Fruit fly (Drosophila melanogaster) whole organism, pupa: Measurements from ENCODE around the gene Trmt6.

Source experiments
- CG10348 ChIP-seq: fragments of 200-800 bp; sonication (Bioruptor generic); IDR thresholded peaks from 2 replicates; pipeline ENCODE4 v1.3.6; 2022; ENCODE audit warnings: missing biosample characterization, missing genetic modification characterization
- CG12605 ChIP-seq: fragments of 200-800 bp; sonication (Bioruptor generic); IDR thresholded peaks from 2 replicates; pipeline ENCODE4 v1.3.6; 2022; ENCODE audit warnings: missing biosample characterization, missing genetic modification characterization
- CG13204 ChIP-seq: fragments of 200-800 bp; sonication (Bioruptor generic); optimal IDR thresholded peaks from 2 replicates; lab custom pipeline; 2018; ENCODE audit warnings: missing biosample characterization, mild to moderate bottlenecking, missing genetic modification characterization, moderate library complexity
- CG14655 ChIP-seq: fragments of 200-800 bp; sonication (Bioruptor generic); optimal IDR thresholded peaks from 3 replicates; lab custom pipeline; 2017; ENCODE audit warnings: mild to moderate bottlenecking, missing biosample characterization, missing genetic modification reagents, missing genetic modification characterization
- CG15710 ChIP-seq: fragments of 200-800 bp; sonication (Bioruptor generic); optimal IDR thresholded peaks from 2 replicates; lab custom pipeline; 2018; ENCODE audit warnings: missing biosample characterization, mild to moderate bottlenecking, missing genetic modification characterization, moderate library complexity
- CG17806 ChIP-seq: fragments of 200-800 bp; sonication (Bioruptor generic); optimal IDR thresholded peaks from 2 replicates; lab custom pipeline; 2018; ENCODE audit warnings: missing biosample characterization, mild to moderate bottlenecking, missing genetic modification characterization, moderate library complexity
- CG32121 ChIP-seq: fragments of 200-800 bp; sonication (Bioruptor generic); IDR thresholded peaks from 2 replicates; pipeline ENCODE4 v1.3.6; 2022; ENCODE audit warnings: missing biosample characterization, missing genetic modification characterization
- CG34367 ChIP-seq: fragments of 200-800 bp; sonication (Bioruptor generic); optimal IDR thresholded peaks from 2 replicates; lab custom pipeline; 2018; ENCODE audit warnings: missing biosample characterization, mild to moderate bottlenecking, missing genetic modification characterization
- CG4496 ChIP-seq: fragments of 200-800 bp; sonication (Bioruptor generic); IDR thresholded peaks from 3 replicates; pipeline ENCODE4 v1.3.6; 2022; ENCODE audit warnings: missing biosample characterization, missing genetic modification characterization
- CG8159 ChIP-seq: fragments of 200-800 bp; sonication (Bioruptor generic); optimal IDR thresholded peaks from 3 replicates; lab custom pipeline; 2018; ENCODE audit warnings: missing biosample characterization, mild to moderate bottlenecking, missing genetic modification characterization, moderate library complexity
- CG8301 ChIP-seq: fragments of 200-800 bp; sonication (Bioruptor generic); optimal IDR thresholded peaks from 2 replicates; lab custom pipeline; 2018; ENCODE audit warnings: missing biosample characterization, mild to moderate bottlenecking, missing genetic modification characterization
- CG9948 ChIP-seq: fragments of 200-800 bp; sonication (Bioruptor generic); optimal IDR thresholded peaks from 2 replicates; lab custom pipeline; 2018; ENCODE audit warnings: missing biosample characterization, mild to moderate bottlenecking, missing genetic modification characterization, moderate library complexity
- D1 ChIP-seq: fragments of 200-800 bp; sonication (Bioruptor generic); optimal IDR thresholded peaks from 2 replicates; lab custom pipeline; 2018; ENCODE audit warnings: missing biosample characterization, mild to moderate bottlenecking, missing genetic modification characterization, moderate library complexity
- EcR ChIP-seq: fragments of 200-800 bp; sonication (Bioruptor generic); optimal IDR thresholded peaks from 3 replicates; lab custom pipeline; 2019; ENCODE audit warnings: missing biosample characterization, missing genetic modification characterization, mild to moderate bottlenecking, moderate library complexity, missing genetic modification reagents
- Ets98B ChIP-seq: fragments of 200-800 bp; sonication (Bioruptor generic); IDR thresholded peaks from 2 replicates; pipeline ENCODE4 v1.3.6; 2022; ENCODE audit warnings: missing biosample characterization, missing genetic modification characterization
- Pif1A ChIP-seq: fragments of 200-800 bp; sonication (Bioruptor generic); optimal IDR thresholded peaks from 3 replicates; lab custom pipeline; 2016; ENCODE audit warnings: missing biosample characterization, missing genetic modification characterization
- Pif1B ChIP-seq: fragments of 200-800 bp; sonication (Bioruptor generic); optimal IDR thresholded peaks from 3 replicates; lab custom pipeline; 2016; ENCODE audit warnings: missing biosample characterization, missing genetic modification characterization
- Snoo ChIP-seq: fragments of 200-800 bp; sonication (Bioruptor generic); optimal IDR thresholded peaks from 3 replicates; lab custom pipeline; 2017; ENCODE audit warnings: missing biosample characterization, mild to moderate bottlenecking, missing genetic modification characterization, inconsistent platforms
- fd96Ca ChIP-seq: fragments of 200-800 bp; sonication (Bioruptor generic); IDR thresholded peaks from 3 replicates; pipeline ENCODE4 v1.3.6; 2022; ENCODE audit warnings: missing biosample characterization, missing genetic modification characterization
- gl ChIP-seq: fragments of 200-800 bp; sonication (Bioruptor generic); optimal IDR thresholded peaks from 2 replicates; lab custom pipeline; 2018; ENCODE audit warnings: missing biosample characterization, mild to moderate bottlenecking, missing genetic modification characterization
- rn ChIP-seq: fragments of 200-800 bp; sonication (Bioruptor generic); IDR thresholded peaks from 2 replicates; pipeline ENCODE4 v1.3.6; 2022; ENCODE audit warnings: missing biosample characterization, missing genetic modification characterization

The Trmt6 gene

dm6 chr2L:6533719-6534118 is 28.4 kb downstream of the Trmt6 start:
- TF ChIP-seq CG13204 (GFP tag; lab: Kevin White, UChicago), result peak; percentile 0
- TF ChIP-seq CG15710 (tag; lab: Kevin White, UChicago), result no peak

- no peak for TF ChIP-seq CG15710 (tag; lab: Kevin White, UChicago)
- no peak for TF ChIP-seq Snoo (tag; lab: Kevin White, UChicago)
- no peak for TF ChIP-seq Pif1B (GFP tag; lab: Kevin White, UChicago)
- TF ChIP-seq CG9948 (tag; lab: Kevin White, UChicago), result no peak
- no peak for TF ChIP-seq CG10348 (GFP tag; lab: Robert Waterston, UW)
- no peak for TF ChIP-seq CG13204 (GFP tag; lab: Kevin White, UChicago)
- TF ChIP-seq Ets98B (GFP tag; lab: Robert Waterston, UW), result no peak
- no peak for TF ChIP-seq Pif1A
- no peak for TF ChIP-seq gl (tag; lab: Kevin White, UChicago)
- TF ChIP-seq fd96Ca (GFP tag; lab: Robert Waterston, UW), result no peak
- TF ChIP-seq CG8159 (tag; lab: Kevin White, UChicago), result no peak
- TF ChIP-seq CG34367 (tag; lab: Kevin White, UChicago), result no peak
- TF ChIP-seq CG14655 (GFP tag; lab: Kevin White, UChicago), result no peak
- TF ChIP-seq CG17806 (tag; lab: Kevin White, UChicago), result no peak
- no peak for TF ChIP-seq rn (GFP tag; lab: Robert Waterston, UW)
- TF ChIP-seq CG32121 (GFP tag; lab: Robert Waterston, UW), result no peak
- TF ChIP-seq CG12605 (GFP tag; lab: Robert Waterston, UW), result no peak
- TF ChIP-seq, all 21 proteins: peak for 0
Measured at dm6 chr2L:6532977-6533376, 29.1 kb downstream of the Trmt6 start.

- TF ChIP-seq CG32121 (GFP tag; lab: Robert Waterston, UW) (no peak), CG13204 (GFP tag; lab: Kevin White, UChicago) (no peak)
Measured at dm6 chr2L:6531985-6532699, 29.9 kb downstream of the Trmt6 start.

dm6 chr2L:6530952-6531512 is 31.1 kb downstream of the Trmt6 start:
- TF ChIP-seq CG32121 (GFP tag; lab: Robert Waterston, UW) (no peak), EcR (GFP tag; lab: Kevin White, UChicago) (no peak), CG13204 (GFP tag; lab: Kevin White, UChicago) (no peak), Ets98B (GFP tag; lab: Robert Waterston, UW) (no peak), CG9948 (tag; lab: Kevin White, UChicago) (no peak), fd96Ca (GFP tag; lab: Robert Waterston, UW) (no peak), CG14655 (GFP tag; lab: Kevin White, UChicago) (no peak), Pif1A (no peak), gl (tag; lab: Kevin White, UChicago) (no peak)

- TF ChIP-seq CG8301 (tag; lab: Kevin White, UChicago) (no peak), D1 (tag; lab: Kevin White, UChicago) (peak; percentile 29)
Measured at dm6 chr2L:6526996-6527395, 35.1 kb downstream of the Trmt6 start.

- TF ChIP-seq CG8159 (tag; lab: Kevin White, UChicago), result no peak
- peak; percentile 58 for TF ChIP-seq Ets98B (GFP tag; lab: Robert Waterston, UW)
- peak; percentile 68; the same call in 2 of the 3 replicates for TF ChIP-seq fd96Ca (GFP tag; lab: Robert Waterston, UW)
- TF ChIP-seq CG12605 (GFP tag; lab: Robert Waterston, UW), result no peak
- no peak for TF ChIP-seq CG8301 (tag; lab: Kevin White, UChicago)
- no peak for TF ChIP-seq Pif1B (GFP tag; lab: Kevin White, UChicago)
- TF ChIP-seq CG10348 (GFP tag; lab: Robert Waterston, UW), result no peak
- TF ChIP-seq CG9948 (tag; lab: Kevin White, UChicago), result no peak
- 0 out of 3 replicates have a peak, but pooled peaks have one; percentile 45 for TF ChIP-seq CG4496 (GFP tag; lab: Robert Waterston, UW)
- peak; percentile 75 for TF ChIP-seq CG32121 (GFP tag; lab: Robert Waterston, UW)
- TF ChIP-seq Pif1A, result no peak
- TF ChIP-seq CG13204 (GFP tag; lab: Kevin White, UChicago), result no peak
Measured at dm6 chr2L:6513948-6514347, 48.1 kb downstream of the Trmt6 start.
